Worm (Caenorhabditis elegans) whole organism, mixed stage, embryonic: ENCODE results near the gene Y54F10AR.1.

Experiments
- M03D4.4 ChIP-seq: sonication (generic microtip); optimal IDR thresholded peaks from 2 replicates; lab custom pipeline; 2017; ENCODE audit warnings: mild to moderate bottlenecking, missing genetic modification characterization, missing compliant biosample characterization
- bed-3 ChIP-seq: fragments of 200-800 bp; sonication (Bioruptor generic); optimal IDR thresholded peaks from 3 replicates; lab custom pipeline; 2018; ENCODE audit warnings: mild to moderate bottlenecking, missing genetic modification characterization, moderate library complexity, missing compliant biosample characterization
- blmp-1 ChIP-seq: fragments of 150-350 bp; optimal IDR thresholded peaks from 2 replicates; lab custom pipeline; 2014; ENCODE audit warnings: missing biosample characterization, missing genetic modification characterization
- ceh-39 ChIP-seq: fragments of 150-350 bp; optimal IDR thresholded peaks from 2 replicates; lab custom pipeline; 2014; ENCODE audit warnings: missing biosample characterization, missing genetic modification characterization
- ceh-43 ChIP-seq: fragments of 200-800 bp; sonication (Bioruptor generic); optimal IDR thresholded peaks from 2 replicates; lab custom pipeline; 2018; ENCODE audit warnings: mild to moderate bottlenecking, missing genetic modification characterization, moderate library complexity, missing compliant biosample characterization
- ceh-83 ChIP-seq: fragments of 200-800 bp; sonication (Bioruptor generic); optimal IDR thresholded peaks from 2 replicates; lab custom pipeline; 2018; ENCODE audit warnings: mild to moderate bottlenecking, missing genetic modification characterization, missing compliant biosample characterization
- ces-1 ChIP-seq: fragments of 150-350 bp; optimal IDR thresholded peaks from 2 replicates; lab custom pipeline; 2014; ENCODE audit warnings: missing biosample characterization, missing genetic modification reagents, missing genetic modification characterization
- cnd-1 ChIP-seq: fragments of 200-800 bp; sonication (Bioruptor generic); optimal IDR thresholded peaks from 2 replicates; lab custom pipeline; 2018; ENCODE audit warnings: mild to moderate bottlenecking, missing genetic modification characterization, missing compliant biosample characterization
- drap-1 ChIP-seq: fragments of 200-800 bp; sonication (Bioruptor generic); optimal IDR thresholded peaks from 3 replicates; lab custom pipeline; 2018; ENCODE audit warnings: mild to moderate bottlenecking, missing genetic modification characterization, missing compliant biosample characterization
- elt-1 ChIP-seq: sonication (generic microtip); optimal IDR thresholded peaks from 2 replicates; lab custom pipeline; 2017; ENCODE audit warnings: missing genetic modification characterization, mild to moderate bottlenecking, missing compliant biosample characterization, antibody characterized with exemption, moderate library complexity, borderline replicate concordance; ENCODE audit not compliant: insufficient read depth
- elt-3 ChIP-seq: fragments of 150-350 bp; optimal IDR thresholded peaks from 2 replicates; lab custom pipeline; 2014; ENCODE audit warnings: missing biosample characterization, missing genetic modification characterization
- flh-1 ChIP-seq: fragments of 200-800 bp; sonication (Bioruptor generic); optimal IDR thresholded peaks from 2 replicates; lab custom pipeline; 2018; ENCODE audit warnings: mild to moderate bottlenecking, missing genetic modification characterization, moderate library complexity, missing compliant biosample characterization
- ham-2 ChIP-seq: fragments of 200-800 bp; sonication (Bioruptor generic); optimal IDR thresholded peaks from 2 replicates; lab custom pipeline; 2018; ENCODE audit warnings: mild to moderate bottlenecking, missing genetic modification characterization, missing compliant biosample characterization
- hlh-1 ChIP-seq: fragments of 150-350 bp; optimal IDR thresholded peaks from 2 replicates; lab custom pipeline; 2014; ENCODE audit warnings: missing biosample characterization, missing genetic modification reagents, missing genetic modification characterization
- lin-13 ChIP-seq: fragments of 150-350 bp; optimal IDR thresholded peaks from 2 replicates; lab custom pipeline; 2014; ENCODE audit warnings: missing biosample characterization, missing genetic modification characterization
- lin-32 ChIP-seq: fragments of 200-800 bp; sonication (Bioruptor generic); optimal IDR thresholded peaks from 2 replicates; lab custom pipeline; 2018; ENCODE audit warnings: mild to moderate bottlenecking, missing genetic modification characterization, missing compliant biosample characterization
- lsy-2 ChIP-seq: fragments of 150-350 bp; optimal IDR thresholded peaks from 2 replicates; lab custom pipeline; 2014; ENCODE audit warnings: missing biosample characterization, missing genetic modification characterization
- mep-1 ChIP-seq: fragments of 150-350 bp; optimal IDR thresholded peaks from 2 replicates; lab custom pipeline; 2017; ENCODE audit warnings: missing biosample characterization, missing genetic modification reagents, missing genetic modification characterization, inconsistent platforms
- mls-2 ChIP-seq: sonication (generic microtip); optimal IDR thresholded peaks from 2 replicates; lab custom pipeline; 2016; ENCODE audit warnings: mild to moderate bottlenecking, missing genetic modification characterization, moderate library complexity, missing compliant biosample characterization
- nhr-12 ChIP-seq: fragments of 150-350 bp; optimal IDR thresholded peaks from 2 replicates; lab custom pipeline; 2014; ENCODE audit warnings: missing biosample characterization, missing genetic modification characterization
- nhr-2 ChIP-seq: fragments of 150-350 bp; optimal IDR thresholded peaks from 2 replicates; lab custom pipeline; 2014; ENCODE audit warnings: missing biosample characterization, missing genetic modification characterization
- nhr-237 ChIP-seq: fragments of 150-350 bp; optimal IDR thresholded peaks from 2 replicates; lab custom pipeline; 2014; ENCODE audit warnings: missing biosample characterization, missing genetic modification characterization
- nhr-28 ChIP-seq: fragments of 150-350 bp; optimal IDR thresholded peaks from 2 replicates; lab custom pipeline; 2014; ENCODE audit warnings: missing biosample characterization, missing genetic modification characterization
- nhr-76 ChIP-seq: sonication (generic microtip); optimal IDR thresholded peaks from 2 replicates; lab custom pipeline; 2017; ENCODE audit warnings: missing biosample characterization, missing genetic modification characterization
- pha-4 ChIP-seq: fragments of 150-350 bp; optimal IDR thresholded peaks from 2 replicates; lab custom pipeline; 2018; ENCODE audit warnings: missing biosample characterization, missing genetic modification reagents, missing genetic modification characterization
- sem-2 ChIP-seq: fragments of 200-800 bp; sonication (Bioruptor generic); optimal IDR thresholded peaks from 2 replicates; lab custom pipeline; 2018; ENCODE audit warnings: mild to moderate bottlenecking, missing genetic modification characterization, missing compliant biosample characterization
- snpc-4 ChIP-seq: fragments of 150-350 bp; optimal IDR thresholded peaks from 2 replicates; lab custom pipeline; 2014; ENCODE audit warnings: missing biosample characterization, missing genetic modification characterization
- sptf-1 ChIP-seq: sonication (generic microtip); optimal IDR thresholded peaks from 2 replicates; lab custom pipeline; 2017; ENCODE audit warnings: mild to moderate bottlenecking, missing genetic modification characterization, moderate library complexity, missing compliant biosample characterization
- tbx-8 ChIP-seq: fragments of 200-800 bp; sonication (Bioruptor generic); optimal IDR thresholded peaks from 2 replicates; lab custom pipeline; 2018; ENCODE audit warnings: mild to moderate bottlenecking, missing genetic modification characterization, moderate library complexity, missing compliant biosample characterization
- unc-120 ChIP-seq: sonication (generic microtip); optimal IDR thresholded peaks from 2 replicates; lab custom pipeline; 2017; ENCODE audit warnings: missing genetic modification characterization, missing compliant biosample characterization; ENCODE audit not compliant: poor library complexity, severe bottlenecking
- unc-39 ChIP-seq: fragments of 150-350 bp; optimal IDR thresholded peaks from 2 replicates; lab custom pipeline; 2014; ENCODE audit warnings: missing biosample characterization, missing genetic modification characterization
- unc-62 ChIP-seq: fragments of 150-350 bp; optimal IDR thresholded peaks from 2 replicates; lab custom pipeline; 2014; ENCODE audit warnings: missing biosample characterization, missing genetic modification reagents, missing genetic modification characterization
- zip-8 ChIP-seq: fragments of 150-350 bp; optimal IDR thresholded peaks from 2 replicates; lab custom pipeline; 2014; ENCODE audit warnings: missing biosample characterization, missing genetic modification characterization
- ztf-11 ChIP-seq: fragments of 150-350 bp; optimal IDR thresholded peaks from 2 replicates; lab custom pipeline; 2014; ENCODE audit warnings: missing biosample characterization, missing genetic modification characterization

Y54F10AR.1 gene

ce11 chrIII:2546298-2546697, 29.2 kb downstream of the Y54F10AR.1 start:
- TF ChIP-seq pha-4 (tag; lab: Kevin White, UChicago) (no peak), M03D4.4 (tag; lab: Kevin White, UChicago) (no peak), unc-39 (no peak), tbx-8 (no peak), elt-1 (tag; lab: Kevin White, UChicago) (no peak), nhr-76 (tag; lab: Kevin White, UChicago) (no peak), bed-3 (GFP tag; lab: Kevin White, UChicago) (no peak), lin-32 (GFP tag; lab: Kevin White, UChicago) (no peak), sem-2 (GFP tag; lab: Kevin White, UChicago) (no peak), ceh-83 (GFP tag; lab: Kevin White, UChicago) (no peak), snpc-4 (tag; lab: Kevin White, UChicago) (no peak)

- TF ChIP-seq flh-1 (no peak), elt-1 (tag; lab: Kevin White, UChicago) (no peak), nhr-12 (tag; lab: Kevin White, UChicago) (no peak), ceh-39 (tag; lab: Kevin White, UChicago) (no peak), zip-8 (tag; lab: Kevin White, UChicago) (no peak), blmp-1 (no peak), unc-39 (no peak), nhr-2 (no peak)
These were observed 35.0 kb downstream of the Y54F10AR.1 start for ce11 chrIII:2540520-2540919.

- no peak for TF ChIP-seq pha-4 (tag; lab: Kevin White, UChicago)
- no peak for TF ChIP-seq nhr-237 (tag; lab: Kevin White, UChicago)
- TF ChIP-seq sptf-1 (tag; lab: Kevin White, UChicago) = peak; percentile 65
- TF ChIP-seq tbx-8 = no peak
- no peak for TF ChIP-seq ham-2 (GFP tag; lab: Kevin White, UChicago)
- no peak for TF ChIP-seq unc-120 (tag; lab: Kevin White, UChicago)
- TF ChIP-seq lsy-2 (tag; lab: Kevin White, UChicago) = no peak
- peak; percentile 35 for TF ChIP-seq sem-2 (GFP tag; lab: Kevin White, UChicago)
- TF ChIP-seq ceh-43 (GFP tag; lab: Kevin White, UChicago) = no peak
- TF ChIP-seq bed-3 (GFP tag; lab: Kevin White, UChicago) = no peak
- TF ChIP-seq drap-1 (GFP tag; lab: Kevin White, UChicago) = peak; percentile 49
- TF ChIP-seq lin-32 (GFP tag; lab: Kevin White, UChicago) = no peak
- TF ChIP-seq unc-39 = no peak
- TF ChIP-seq ceh-39 (tag; lab: Kevin White, UChicago) = no peak
- TF ChIP-seq lin-13 (tag; lab: Kevin White, UChicago) = no peak
- TF ChIP-seq ces-1 = peak; percentile 37
- TF ChIP-seq nhr-28 (tag; lab: Kevin White, UChicago) = no peak
- TF ChIP-seq mep-1 = peak; percentile 38
- no peak for TF ChIP-seq ztf-11
- no peak for TF ChIP-seq M03D4.4 (tag; lab: Kevin White, UChicago)
- no peak for TF ChIP-seq nhr-2
- no peak for TF ChIP-seq nhr-76 (tag; lab: Kevin White, UChicago)
- TF ChIP-seq zip-8 (tag; lab: Kevin White, UChicago) = no peak
- TF ChIP-seq cnd-1 (tag; lab: Kevin White, UChicago) = peak; percentile 89
- TF ChIP-seq mls-2 (tag; lab: Kevin White, UChicago) = peak; percentile 60
These were observed 40.4 kb downstream of the Y54F10AR.1 start for ce11 chrIII:2535122-2535521.

- TF ChIP-seq elt-1 (tag; lab: Kevin White, UChicago) = no peak
- TF ChIP-seq ces-1 = peak; percentile 77
- no peak for TF ChIP-seq drap-1 (GFP tag; lab: Kevin White, UChicago)
- no peak for TF ChIP-seq nhr-76 (tag; lab: Kevin White, UChicago)
- TF ChIP-seq nhr-237 (tag; lab: Kevin White, UChicago) = no peak
- no peak for TF ChIP-seq zip-8 (tag; lab: Kevin White, UChicago)
- TF ChIP-seq blmp-1 = no peak
- TF ChIP-seq lin-13 (tag; lab: Kevin White, UChicago) = peak; percentile 41
- TF ChIP-seq ceh-83 (GFP tag; lab: Kevin White, UChicago) = no peak
- TF ChIP-seq sem-2 (GFP tag; lab: Kevin White, UChicago) = no peak
- no peak for TF ChIP-seq unc-120 (tag; lab: Kevin White, UChicago)
- TF ChIP-seq elt-3 = no peak
- TF ChIP-seq ztf-11 = peak; percentile 68
- peak; percentile 34 for TF ChIP-seq ceh-39 (tag; lab: Kevin White, UChicago)
- peak; percentile 55 for TF ChIP-seq mls-2 (tag; lab: Kevin White, UChicago)
- peak; percentile 31 for TF ChIP-seq mep-1
- no peak for TF ChIP-seq bed-3 (GFP tag; lab: Kevin White, UChicago)
- no peak for TF ChIP-seq flh-1
- no peak for TF ChIP-seq snpc-4 (tag; lab: Kevin White, UChicago)
- TF ChIP-seq nhr-12 (tag; lab: Kevin White, UChicago) = no peak
- peak; percentile 35 for TF ChIP-seq cnd-1 (tag; lab: Kevin White, UChicago)
- no peak for TF ChIP-seq ham-2 (GFP tag; lab: Kevin White, UChicago)
- no peak for TF ChIP-seq lsy-2 (tag; lab: Kevin White, UChicago)
- TF ChIP-seq hlh-1 = no peak
- peak; percentile 66 for TF ChIP-seq unc-62 (GFP tag; lab: Kevin White, UChicago)
These were observed 42.8 kb downstream of the Y54F10AR.1 start for ce11 chrIII:2532716-2533115.
